Fruit fly (Drosophila melanogaster) Kc167 (cell line): Measurements from ENCODE around the gene CG3335.

Source experiments
- Myc ChIP-seq: fragments of >200 bp; optimal IDR thresholded peaks from 2 replicates; lab custom pipeline; 2017; ENCODE audit warnings: missing external identifiers
- Sin3A ChIP-seq: fragments of >200 bp; optimal IDR thresholded peaks from 2 replicates; lab custom pipeline; 2018; ENCODE audit warnings: missing external identifiers
- h ChIP-seq: fragments of >200 bp; optimal IDR thresholded peaks from 3 replicates; lab custom pipeline; 2018; ENCODE audit warnings: missing external identifiers
- insv ChIP-seq: fragments of >200 bp; optimal IDR thresholded peaks from 3 replicates; lab custom pipeline; 2018; ENCODE audit warnings: missing external identifiers
- psq ChIP-seq: fragments of >200 bp; optimal IDR thresholded peaks from 2 replicates; lab custom pipeline; 2017; ENCODE audit warnings: missing external identifiers
- ttk ChIP-seq: sonication (Bioruptor generic); optimal IDR thresholded peaks from 2 replicates; lab custom pipeline; 2017; ENCODE audit warnings: missing external identifiers

dm6 chr3L:9615443-9616141 is 8.4 kb upstream of the CG3335 start:
- TF ChIP-seq Sin3A (lab: Kevin White, UChicago) = no peak
- no peak for TF ChIP-seq ttk
- TF ChIP-seq psq (lab: Kevin White, UChicago) = no peak
- TF ChIP-seq insv (lab: Kevin White, UChicago) = no peak
- no peak for TF ChIP-seq h (lab: Kevin White, UChicago)
- TF ChIP-seq Myc = no peak
